Worm (Caenorhabditis elegans): ENCODE data around the gene F49E8.6.

Gene F49E8.6

ce11 chrIV:7506711-7507110, 47.8 kb downstream of the F49E8.6 start:
- TF ChIP-seq gmeb-1 (tag; optimal IDR thresholded peaks at IDR 0.05) (no peak), nhr-237 (tag; optimal IDR thresholded peaks at IDR 0.05) (no peak), sma-3 (GFP tag; optimal IDR thresholded peaks at IDR 0.05) (no peak), nhr-21 (tag; optimal IDR thresholded peaks at IDR 0.05) (no peak), mdl-1 (tag; optimal IDR thresholded peaks at IDR 0.05) (no peak), mab-5 (tag; optimal IDR thresholded peaks at IDR 0.05) (no peak), unc-62 (GFP tag; optimal IDR thresholded peaks at IDR 0.05) (no peak), alr-1 (tag; optimal IDR thresholded peaks at IDR 0.05) (no peak), peb-1 (tag; optimal IDR thresholded peaks at IDR 0.05) (no peak), elt-3 (tag; optimal IDR thresholded peaks at IDR 0.05) (no peak), sma-9 (GFP tag; optimal IDR thresholded peaks at IDR 0.05) (no peak), sma-9 (tag; optimal IDR thresholded peaks at IDR 0.05) (no peak), fos-1 (tag; optimal IDR thresholded peaks at IDR 0.05) (no peak), C34F6.9 (tag; optimal IDR thresholded peaks at IDR 0.05) (no peak), ama-1 (optimal IDR thresholded peaks at IDR 0.05) (no peak), lin-39 (tag; optimal IDR thresholded peaks at IDR 0.05) (no peak), egl-27 (tag; optimal IDR thresholded peaks at IDR 0.05) (no peak)

ce11 chrIV:7505866-7506488, 48.5 kb downstream of the F49E8.6 start:
- TF ChIP-seq sma-3 (GFP tag; optimal IDR thresholded peaks at IDR 0.05) (peak; percentile 30), ceh-82 (tag; optimal IDR thresholded peaks at IDR 0.05) (no peak), gmeb-1 (tag; optimal IDR thresholded peaks at IDR 0.05) (no peak), lsy-2 (tag; optimal IDR thresholded peaks at IDR 0.05) (peak in 1 of 2 experiments; percentile 33), fos-1 (tag; optimal IDR thresholded peaks at IDR 0.05) (peak; percentile 14), lin-13 (GFP tag; optimal IDR thresholded peaks at IDR 0.05) (peak; percentile 13), nhr-12 (tag; optimal IDR thresholded peaks at IDR 0.05) (no peak), sma-9 (GFP tag; optimal IDR thresholded peaks at IDR 0.05) (peak; percentile 66), sma-9 (tag; optimal IDR thresholded peaks at IDR 0.05) (no peak), nhr-25 (tag; optimal IDR thresholded peaks at IDR 0.05) (peak; percentile 23), egl-27 (tag; optimal IDR thresholded peaks at IDR 0.05) (no peak), nhr-77 (tag; optimal IDR thresholded peaks at IDR 0.05) (no peak), nhr-129 (tag; optimal IDR thresholded peaks at IDR 0.05) (peak; percentile 74), unc-39 (tag; optimal IDR thresholded peaks at IDR 0.05) (no peak), ztf-4 (tag; optimal IDR thresholded peaks at IDR 0.05) (peak; percentile 12), R02D3.7 (tag; optimal IDR thresholded peaks at IDR 0.05) (no peak), nhr-6 (tag; optimal IDR thresholded peaks at IDR 0.05) (peak; percentile 53), C34F6.9 (tag; optimal IDR thresholded peaks at IDR 0.05) (no peak), skn-1 (tag; optimal IDR thresholded peaks at IDR 0.05) (no peak), snpc-4 (tag; optimal IDR thresholded peaks at IDR 0.05) (no peak), ama-1 (optimal IDR thresholded peaks at IDR 0.05) (peak; percentile 78), ztf-11 (tag; optimal IDR thresholded peaks at IDR 0.05) (no peak), nhr-23 (tag; optimal IDR thresholded peaks at IDR 0.05) (no peak), unc-55 (GFP tag; optimal IDR thresholded peaks at IDR 0.05) (no peak), crh-2 (tag; optimal IDR thresholded peaks at IDR 0.05) (no peak), alr-1 (tag; optimal IDR thresholded peaks at IDR 0.05) (no peak)

ce11 chrIV:7503322-7503721, 51.1 kb downstream of the F49E8.6 start, which contains the start of gene glt-6:
TSS of gene glt-6 (plus strand) at chrIV:7503622.
- no peak for TF ChIP-seq nhr-129 (tag; optimal IDR thresholded peaks at IDR 0.05)

All from whole organism, L2 larva.